Worm (Caenorhabditis elegans) whole organism, midembryonic: Measurements from ENCODE around the gene pos-1.

ENCODE experiments used
- T22C8.4 ChIP-seq: fragments of 200-800 bp; sonication (Bioruptor generic); IDR thresholded peaks from 2 replicates; pipeline ENCODE4 v1.3.6; 2022; ENCODE audit warnings: missing genetic modification characterization, missing compliant biosample characterization
- flt-1 ChIP-seq: fragments of 200-800 bp; sonication (Bioruptor generic); IDR thresholded peaks from 2 replicates; pipeline ENCODE4 v1.3.6; 2022; ENCODE audit warnings: missing genetic modification characterization, missing compliant biosample characterization
- ztf-23 ChIP-seq: fragments of 200-800 bp; sonication (Bioruptor generic); IDR thresholded peaks from 2 replicates; pipeline ENCODE4 v1.3.6; 2022; ENCODE audit warnings: missing genetic modification reagents, missing genetic modification characterization, missing compliant biosample characterization
- ztf-29 ChIP-seq: fragments of 200-800 bp; sonication (Bioruptor generic); IDR thresholded peaks from 2 replicates; pipeline ENCODE4 v1.3.6; 2022; ENCODE audit warnings: missing genetic modification reagents, missing genetic modification characterization, missing compliant biosample characterization

DNA sequence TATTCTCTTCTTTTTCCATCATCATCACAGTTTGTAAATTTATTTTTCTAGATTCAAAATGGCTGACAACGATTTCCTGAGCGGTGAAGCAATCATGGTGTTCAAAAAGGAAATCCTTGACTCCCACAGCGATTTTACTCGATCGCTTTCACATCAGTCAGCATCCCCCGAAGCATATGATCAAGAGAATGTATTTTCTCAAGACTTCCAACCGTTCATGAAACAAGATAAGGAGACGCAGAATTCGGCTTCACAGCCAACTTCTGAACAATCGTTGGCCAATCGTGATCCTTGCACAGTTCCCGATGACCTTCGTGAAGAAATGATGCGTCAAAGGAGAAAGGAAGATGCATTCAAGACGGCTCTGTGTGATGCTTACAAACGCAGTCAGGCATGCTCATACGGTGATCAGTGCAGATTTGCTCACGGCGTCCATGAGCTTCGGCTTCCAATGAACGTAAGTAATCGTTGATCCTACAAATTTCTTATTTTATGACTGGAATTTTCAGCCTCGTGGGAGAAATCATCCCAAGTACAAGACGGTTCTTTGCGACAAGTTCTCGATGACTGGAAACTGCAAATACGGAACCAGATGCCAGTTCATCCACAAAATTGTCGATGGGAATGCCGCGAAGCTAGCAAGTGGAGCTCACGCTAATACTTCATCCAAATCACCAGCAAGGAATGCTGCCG lies at the start of gene pos-1:
- no peak for TF ChIP-seq ztf-23 (GFP tag; lab: Robert Waterston, UW)
- TF ChIP-seq flt-1: no peak
- no peak for TF ChIP-seq ztf-29 (GFP tag; lab: Robert Waterston, UW)
- no peak for TF ChIP-seq T22C8.4 (GFP tag; lab: Robert Waterston, UW)
